Worm (Caenorhabditis elegans) whole organism, young adult: ENCODE results near the gene flp-16.
A peak's percentile ranks its signal among the peaks of the same experiment; 100 is the strongest.

ENCODE experiments used
- B0035.1 ChIP-seq: sonication (generic microtip); optimal IDR thresholded peaks from 2 replicates; lab custom pipeline; 2016; ENCODE audit warnings: missing genetic modification characterization, mild to moderate bottlenecking, missing compliant biosample characterization, missing genotype, missing genetic modification reagents
- B0336.3 ChIP-seq: fragments of 200-800 bp; sonication (Bioruptor generic); IDR thresholded peaks from 2 replicates; pipeline ENCODE4 v1.3.6; 2022; ENCODE audit warnings: missing genetic modification characterization, missing compliant biosample characterization
- C06A6.2 ChIP-seq: fragments of 200-800 bp; sonication (Bioruptor generic); conservative IDR thresholded peaks from 2 replicates; pipeline ENCODE4 v1.3.6; 2022; ENCODE audit warnings: missing genetic modification characterization, missing compliant biosample characterization
- F10E7.11 ChIP-seq: sonication (generic microtip); optimal IDR thresholded peaks from 2 replicates; lab custom pipeline; 2017; ENCODE audit warnings: mild to moderate bottlenecking, missing genetic modification characterization, moderate library complexity, missing compliant biosample characterization
- F49E8.2 ChIP-seq: sonication (generic microtip); optimal IDR thresholded peaks from 3 replicates; lab custom pipeline; 2017; ENCODE audit warnings: missing genetic modification characterization, mild to moderate bottlenecking, missing compliant biosample characterization, antibody characterized with exemption, moderate library complexity; ENCODE audit not compliant: insufficient read depth
- F57A8.1 ChIP-seq: fragments of 200-800 bp; sonication (Bioruptor generic); optimal IDR thresholded peaks from 2 replicates; lab custom pipeline; 2018; ENCODE audit warnings: mild to moderate bottlenecking, missing genetic modification characterization, moderate library complexity, missing compliant biosample characterization
- K12H6.12 ChIP-seq: fragments of 200-800 bp; sonication (Bioruptor generic); optimal IDR thresholded peaks from 2 replicates; lab custom pipeline; 2018; ENCODE audit warnings: mild to moderate bottlenecking, missing genetic modification characterization, missing compliant biosample characterization
- T26A5.8 ChIP-seq: sonication (generic microtip); optimal IDR thresholded peaks from 2 replicates; lab custom pipeline; 2016; ENCODE audit warnings: missing genetic modification characterization, missing compliant biosample characterization
- Y53F4B.3 ChIP-seq: fragments of 200-800 bp; sonication (Bioruptor generic); IDR thresholded peaks from 2 replicates; pipeline ENCODE4 v1.3.6; 2022; ENCODE audit warnings: missing genetic modification reagents, missing genetic modification characterization, missing compliant biosample characterization
- ZK185.1 ChIP-seq: sonication (generic microtip); optimal IDR thresholded peaks from 2 replicates; lab custom pipeline; 2016; ENCODE audit warnings: mild to moderate bottlenecking, missing genetic modification characterization, missing compliant biosample characterization; ENCODE audit not compliant: poor library complexity, severe bottlenecking
- aptf-2 ChIP-seq: fragments of 200-800 bp; sonication (Bioruptor generic); conservative IDR thresholded peaks from 2 replicates; pipeline ENCODE4 v1.3.6; 2022; ENCODE audit warnings: missing genetic modification reagents, missing genetic modification characterization, missing compliant biosample characterization
- attf-3 ChIP-seq: fragments of 200-800 bp; sonication (Bioruptor generic); conservative IDR thresholded peaks from 2 replicates; pipeline ENCODE4 v1.3.6; 2022; ENCODE audit warnings: missing genetic modification reagents, missing genetic modification characterization, missing compliant biosample characterization
- bed-1 ChIP-seq: fragments of 200-800 bp; sonication (Bioruptor generic); IDR thresholded peaks from 2 replicates; pipeline ENCODE4 v1.3.6; 2022; ENCODE audit warnings: missing genetic modification reagents, missing genetic modification characterization, missing compliant biosample characterization
- cebp-1 ChIP-seq, 2 experiments: fragments of 200-800 bp in 1 of 2; sonication (Bioruptor generic) in 1 of 2; sonication (generic microtip) in 1 of 2; IDR thresholded peaks in 1 of 2; optimal IDR thresholded peaks in 1 of 2; 2 replicates each; pipeline versions ENCODE4 v1.3.6 to Lab custom; 2017 to 2022; ENCODE audit warnings: missing compliant biosample characterization in 2 of 2, missing genetic modification characterization in 2 of 2, mild to moderate bottlenecking in 1 of 2, missing genetic modification reagents in 1 of 2, moderate library complexity in 1 of 2
- cebp-2 ChIP-seq: fragments of 200-800 bp; sonication (Bioruptor generic); IDR thresholded peaks from 2 replicates; pipeline ENCODE4 v1.3.6; 2022; ENCODE audit warnings: missing genetic modification characterization, missing compliant biosample characterization
- ceh-100 ChIP-seq: fragments of 200-800 bp; sonication (Bioruptor generic); IDR thresholded peaks from 2 replicates; pipeline ENCODE4 v1.3.6; 2022; ENCODE audit warnings: missing genetic modification reagents, missing genetic modification characterization, missing compliant biosample characterization
- dox-1 ChIP-seq: fragments of 200-800 bp; sonication (Bioruptor generic); IDR thresholded peaks from 2 replicates; pipeline ENCODE4 v1.3.6; 2022; ENCODE audit warnings: missing genetic modification reagents, missing genetic modification characterization, missing compliant biosample characterization
- efl-1 ChIP-seq: fragments of 150-350 bp; optimal IDR thresholded peaks from 2 replicates; lab custom pipeline; 2014; ENCODE audit warnings: missing biosample characterization, missing genetic modification reagents, missing genetic modification characterization
- fkh-3 ChIP-seq: sonication (generic microtip); optimal IDR thresholded peaks from 2 replicates; lab custom pipeline; 2016; ENCODE audit warnings: mild to moderate bottlenecking, missing genetic modification characterization, missing compliant biosample characterization
- hlh-26 ChIP-seq: fragments of 200-800 bp; sonication (Bioruptor generic); conservative IDR thresholded peaks from 2 replicates; pipeline ENCODE4 v1.3.6; 2022; ENCODE audit warnings: missing genetic modification reagents, missing genetic modification characterization, missing compliant biosample characterization
- hmg-1.2 ChIP-seq: fragments of 200-800 bp; sonication (Bioruptor generic); IDR thresholded peaks from 2 replicates; pipeline ENCODE4 v1.3.6; 2022; ENCODE audit warnings: missing genetic modification reagents, missing genetic modification characterization, missing compliant biosample characterization
- let-607 ChIP-seq, 2 experiments: fragments of 200-800 bp in 1 of 2; sonication (Bioruptor generic) in 1 of 2; sonication (generic microtip) in 1 of 2; optimal IDR thresholded peaks; 2 replicates each; lab custom pipeline; 2016 to 2018; ENCODE audit warnings: mild to moderate bottlenecking in 2 of 2, missing compliant biosample characterization in 2 of 2, missing genetic modification characterization in 2 of 2, moderate library complexity in 2 of 2, missing genotype in 1 of 2
- lin-26 ChIP-seq: fragments of 200-800 bp; sonication (Bioruptor generic); IDR thresholded peaks from 2 replicates; pipeline ENCODE4 v1.3.6; 2022; ENCODE audit warnings: missing genetic modification reagents, missing genetic modification characterization, missing compliant biosample characterization
- lin-35 ChIP-seq, 3 experiments: fragments of 150-350 bp in 2 of 3; sonication (generic microtip) in 1 of 3; optimal IDR thresholded peaks; 2 replicates each; lab custom pipeline; 2014 to 2018; ENCODE audit warnings: missing biosample characterization in 3 of 3, missing genetic modification characterization in 3 of 3, missing genetic modification reagents in 3 of 3
- lin-40 ChIP-seq: sonication (generic microtip); optimal IDR thresholded peaks from 2 replicates; lab custom pipeline; 2016; ENCODE audit warnings: missing genetic modification characterization, mild to moderate bottlenecking, missing compliant biosample characterization, missing genotype, missing genetic modification reagents
- lin-54 ChIP-seq: fragments of 200-800 bp; sonication (Bioruptor generic); optimal IDR thresholded peaks from 2 replicates; lab custom pipeline; 2018; ENCODE audit warnings: mild to moderate bottlenecking, missing genetic modification characterization, missing compliant biosample characterization
- lsy-27 ChIP-seq: sonication (generic microtip); optimal IDR thresholded peaks from 2 replicates; lab custom pipeline; 2017; ENCODE audit warnings: missing genetic modification characterization, mild to moderate bottlenecking, missing compliant biosample characterization, antibody characterized with exemption, missing genotype, borderline replicate concordance; ENCODE audit not compliant: insufficient read depth
- madf-8 ChIP-seq: fragments of 200-800 bp; sonication (Bioruptor generic); conservative IDR thresholded peaks from 2 replicates; pipeline ENCODE4 v1.3.6; 2022; ENCODE audit warnings: missing genetic modification reagents, missing genetic modification characterization, missing compliant biosample characterization
- mes-4 ChIP-seq: sonication (generic microtip); optimal IDR thresholded peaks from 2 replicates; lab custom pipeline; 2016; ENCODE audit warnings: missing genotype, missing genetic modification characterization, missing compliant biosample characterization
- mxl-1 ChIP-seq: sonication (generic microtip); optimal IDR thresholded peaks from 2 replicates; lab custom pipeline; 2016; ENCODE audit warnings: missing genetic modification characterization, missing compliant biosample characterization
- nhr-179 ChIP-seq: sonication (generic microtip); optimal IDR thresholded peaks from 2 replicates; lab custom pipeline; 2016; ENCODE audit warnings: mild to moderate bottlenecking, missing genetic modification characterization, missing compliant biosample characterization
- nhr-80 ChIP-seq: sonication (generic microtip); optimal IDR thresholded peaks from 2 replicates; lab custom pipeline; 2016; ENCODE audit warnings: missing genetic modification characterization, missing compliant biosample characterization
- nhr-90 ChIP-seq: sonication (generic microtip); optimal IDR thresholded peaks from 2 replicates; lab custom pipeline; 2016; ENCODE audit warnings: missing genotype, mild to moderate bottlenecking, missing genetic modification characterization, missing compliant biosample characterization
- pha-4 ChIP-seq: fragments of 150-350 bp; sonication (generic microtip); optimal IDR thresholded peaks from 2 replicates; lab custom pipeline; 2014; ENCODE audit warnings: missing biosample characterization, missing genetic modification reagents, missing genetic modification characterization
- rcor-1 ChIP-seq: fragments of 200-800 bp; sonication (Bioruptor generic); IDR thresholded peaks from 2 replicates; pipeline ENCODE4 v1.3.6; 2022; ENCODE audit warnings: missing genetic modification reagents, missing genetic modification characterization, missing compliant biosample characterization
- rec-8 ChIP-seq, 2 experiments: sonication (generic microtip); optimal IDR thresholded peaks; 2 replicates each; lab custom pipeline; 2016; ENCODE audit warnings: mild to moderate bottlenecking in 2 of 2, missing genetic modification characterization in 2 of 2, missing genetic modification reagents in 2 of 2, missing genotype in 2 of 2, missing biosample characterization in 1 of 2, missing compliant biosample characterization in 1 of 2, moderate library complexity in 1 of 2
- repo-1 ChIP-seq: sonication (generic microtip); optimal IDR thresholded peaks from 2 replicates; lab custom pipeline; 2017; ENCODE audit warnings: mild to moderate bottlenecking, missing genetic modification characterization, missing compliant biosample characterization
- rpc-1 ChIP-seq, 2 experiments: fragments of 150-350 bp in 1 of 2; sonication (generic microtip) in 1 of 2; optimal IDR thresholded peaks; 2 replicates each; lab custom pipeline; 2014 to 2018; ENCODE audit warnings: missing biosample characterization in 1 of 2, missing genetic modification characterization in 1 of 2, missing genetic modification reagents in 1 of 2, missing genotype in 1 of 2
- snpc-1.1 ChIP-seq: sonication (generic microtip); optimal IDR thresholded peaks from 2 replicates; lab custom pipeline; 2017; ENCODE audit warnings: missing genetic modification characterization, mild to moderate bottlenecking, missing compliant biosample characterization, antibody characterized with exemption, moderate library complexity, missing genotype, missing genetic modification reagents; ENCODE audit not compliant: insufficient read depth
- snpc-4 ChIP-seq, 5 experiments: fragments of 150-350 bp in 1 of 5; sonication (generic microtip) in 4 of 5; optimal IDR thresholded peaks; 2 replicates each; lab custom pipeline; 2014 to 2018; ENCODE audit warnings: missing genetic modification characterization in 5 of 5, missing biosample characterization in 3 of 5, antibody characterized with exemption in 2 of 5, mild to moderate bottlenecking in 2 of 5, missing compliant biosample characterization in 2 of 5, missing genotype in 2 of 5, moderate library complexity in 2 of 5, missing genetic modification reagents in 1 of 5
- tbx-9 ChIP-seq: sonication (generic microtip); optimal IDR thresholded peaks from 2 replicates; lab custom pipeline; 2016; ENCODE audit warnings: borderline replicate concordance, missing genetic modification characterization, inconsistent platforms, missing compliant biosample characterization
- ztf-18 ChIP-seq: sonication (generic microtip); optimal IDR thresholded peaks from 2 replicates; lab custom pipeline; 2016; ENCODE audit warnings: missing genotype, mild to moderate bottlenecking, missing genetic modification characterization, missing compliant biosample characterization
- ztf-22 ChIP-seq: fragments of 200-800 bp; sonication (Bioruptor generic); optimal IDR thresholded peaks from 2 replicates; lab custom pipeline; 2018; ENCODE audit warnings: mild to moderate bottlenecking, missing genetic modification characterization, moderate library complexity, missing compliant biosample characterization
- ztf-25 ChIP-seq: fragments of 200-800 bp; sonication (Bioruptor generic); IDR thresholded peaks from 2 replicates; pipeline ENCODE4 v1.3.6; 2022; ENCODE audit warnings: missing genetic modification reagents, missing genetic modification characterization, missing compliant biosample characterization

flp-16 gene

ce11 chrII:13195163-13195562 lies 39.9 kb upstream of the flp-16 start, which contains the start of gene lec-1:
TSS of gene lec-1 (plus strand) at chrII:13195549.
- TF ChIP-seq cebp-1 (GFP tag; IDR thresholded peaks at IDR 0.05; lab: Robert Waterston, UW) (no peak), cebp-1 (tag; optimal IDR thresholded peaks at IDR 0.05; lab: Kevin White, UChicago) (peak; percentile 55), lin-26 (GFP tag; lab: Robert Waterston, UW) (no peak), dox-1 (GFP tag; lab: Robert Waterston, UW) (peak; percentile 55; the same call in 1 of the 2 replicates), snpc-4 (GFP tag; optimal IDR thresholded peaks at IDR 0.05; lab: Kevin White, UChicago) (no peak), snpc-4 (tag; optimal IDR thresholded peaks at IDR 0.05; lab: Kevin White, UChicago) (peak in 2 of 4 experiments; percentile 0 to 8), nhr-179 (no peak), Y53F4B.3 (GFP tag; lab: Robert Waterston, UW) (no peak), B0035.1 (no peak), K12H6.12 (tag; lab: Kevin White, UChicago) (peak; percentile 24), rcor-1 (no peak), ztf-22 (GFP tag; lab: Kevin White, UChicago) (no peak), bed-1 (GFP tag; lab: Robert Waterston, UW) (no peak), nhr-90 (tag; lab: Kevin White, UChicago) (no peak), snpc-1.1 (tag; lab: Kevin White, UChicago) (no peak), F57A8.1 (GFP tag; lab: Kevin White, UChicago) (no peak), hlh-26 (no peak), lin-35 (GFP tag; optimal IDR thresholded peaks at IDR 0.05; lab: Kevin White, UChicago) (peak in 1 of 3 experiments; percentile 16), madf-8 (GFP tag; lab: Robert Waterston, UW) (no peak), lsy-27 (tag; lab: Kevin White, UChicago) (no peak), C06A6.2 (no peak), lin-54 (GFP tag; lab: Kevin White, UChicago) (peak; percentile 1), repo-1 (tag; lab: Kevin White, UChicago) (no peak), rpc-1 (optimal IDR thresholded peaks at IDR 0.05; lab: Kevin White, UChicago) (no peak), rpc-1 (tag; optimal IDR thresholded peaks at IDR 0.05; lab: Kevin White, UChicago) (no peak), fkh-3 (tag; lab: Kevin White, UChicago) (no peak), efl-1 (no peak), hmg-1.2 (GFP tag; lab: Robert Waterston, UW) (peak; percentile 79; the same call in 1 of the 2 replicates), aptf-2 (GFP tag; lab: Robert Waterston, UW) (no peak), lin-40 (tag; lab: Kevin White, UChicago) (peak; percentile 45), mes-4 (tag; lab: Kevin White, UChicago) (no peak), tbx-9 (tag; lab: Kevin White, UChicago) (no peak), pha-4 (peak; percentile 41), ZK185.1 (tag; lab: Kevin White, UChicago) (peak; percentile 12), nhr-80 (peak; percentile 77), B0336.3 (GFP tag; lab: Robert Waterston, UW) (no peak), F49E8.2 (tag; lab: Kevin White, UChicago) (no peak), attf-3 (no peak), ztf-25 (no peak), let-607 (tag; optimal IDR thresholded peaks at IDR 0.05; lab: Kevin White, UChicago) (peak in 1 of 2 experiments; percentile 6), cebp-2 (GFP tag; lab: Robert Waterston, UW) (no peak), T26A5.8 (no peak), rec-8 (tag; optimal IDR thresholded peaks at IDR 0.05; lab: Kevin White, UChicago) (no peak), F10E7.11 (no peak), mxl-1 (tag; lab: Kevin White, UChicago) (no peak), ztf-18 (tag; lab: Kevin White, UChicago) (no peak), ceh-100 (GFP tag; lab: Robert Waterston, UW) (no peak)
- TF ChIP-seq, all 124 proteins: peak for 12
